Fruit fly (Drosophila melanogaster): ENCODE results near the gene CG13287.

dm6 chr3L:5845466-5845865 lies 36.6 kb upstream of the CG13287 start, which contains the start of gene vn:
- no peak for TF ChIP-seq Dp (GFP tag; optimal IDR thresholded peaks at IDR 0.05)
- TF ChIP-seq pita (GFP tag; optimal IDR thresholded peaks at IDR 0.05): no peak
- no peak for TF ChIP-seq CG7357 (GFP tag; IDR thresholded peaks at IDR 0.05)
- no peak for TF ChIP-seq psq (GFP tag; optimal IDR thresholded peaks at IDR 0.05)
- TF ChIP-seq GATAe (GFP tag; conservative IDR thresholded peaks at IDR 0.05): no peak
- no peak for TF ChIP-seq BEAF-32 (GFP tag; optimal IDR thresholded peaks at IDR 0.05)
- TF ChIP-seq CG8388 (GFP tag; optimal IDR thresholded peaks at IDR 0.05): no peak

Measured in whole organism, embryonic.